Worm (Caenorhabditis elegans) whole organism, midembryonic: ENCODE results near the gene Y54G9A.7.

Source experiments
- T22C8.4 ChIP-seq: fragments of 200-800 bp; sonication (Bioruptor generic); IDR thresholded peaks from 2 replicates; pipeline ENCODE4 v1.3.6; 2022; ENCODE audit warnings: missing genetic modification characterization, missing compliant biosample characterization
- cog-1 ChIP-seq: sonication (generic microtip); optimal IDR thresholded peaks from 2 replicates; lab custom pipeline; 2016; ENCODE audit warnings: missing genetic modification characterization, missing compliant biosample characterization
- flt-1 ChIP-seq: fragments of 200-800 bp; sonication (Bioruptor generic); IDR thresholded peaks from 2 replicates; pipeline ENCODE4 v1.3.6; 2022; ENCODE audit warnings: missing genetic modification characterization, missing compliant biosample characterization
- klf-2 ChIP-seq: fragments of 200-800 bp; sonication (Bioruptor generic); conservative IDR thresholded peaks from 2 replicates; pipeline ENCODE4 v1.3.6; 2022; ENCODE audit warnings: missing genetic modification reagents, missing genetic modification characterization, missing compliant biosample characterization
- med-1 ChIP-seq: sonication (generic microtip); optimal IDR thresholded peaks from 2 replicates; lab custom pipeline; 2017; ENCODE audit warnings: missing genetic modification characterization, mild to moderate bottlenecking, missing compliant biosample characterization, antibody characterized with exemption, missing genetic modification reagents; ENCODE audit not compliant: insufficient read depth
- ref-1 ChIP-seq: fragments of 200-800 bp; sonication (Bioruptor generic); conservative IDR thresholded peaks from 2 replicates; pipeline ENCODE4 v1.3.6; 2022; ENCODE audit warnings: missing genetic modification reagents, missing genetic modification characterization, missing compliant biosample characterization
- tab-1 ChIP-seq: fragments of 200-800 bp; sonication (Bioruptor generic); IDR thresholded peaks from 2 replicates; pipeline ENCODE4 v1.3.6; 2022; ENCODE audit warnings: missing genetic modification characterization, missing compliant biosample characterization
- ztf-23 ChIP-seq: fragments of 200-800 bp; sonication (Bioruptor generic); IDR thresholded peaks from 2 replicates; pipeline ENCODE4 v1.3.6; 2022; ENCODE audit warnings: missing genetic modification reagents, missing genetic modification characterization, missing compliant biosample characterization
- ztf-29 ChIP-seq: fragments of 200-800 bp; sonication (Bioruptor generic); IDR thresholded peaks from 2 replicates; pipeline ENCODE4 v1.3.6; 2022; ENCODE audit warnings: missing genetic modification reagents, missing genetic modification characterization, missing compliant biosample characterization

Y54G9A.7 gene

DNA sequence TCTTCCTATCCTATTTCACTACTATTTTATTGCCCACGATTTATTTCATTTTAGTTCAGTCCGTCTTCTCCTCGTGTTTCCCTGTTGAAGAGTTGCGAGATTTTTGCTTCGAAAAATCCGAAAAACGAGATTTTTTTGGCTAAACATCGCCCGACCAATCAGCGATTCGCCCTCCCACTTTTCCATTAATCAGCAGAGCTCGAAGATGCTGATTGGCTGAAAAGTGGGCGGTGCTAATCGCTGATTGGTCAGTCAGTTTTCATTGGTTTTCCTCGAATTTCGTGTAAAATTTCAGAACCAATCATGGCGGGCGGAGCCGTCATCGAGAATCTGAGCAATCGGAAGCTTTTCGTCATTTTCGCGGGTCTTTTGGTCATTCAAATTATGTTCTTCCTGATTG, 15.8 kb upstream of the Y54G9A.7 start, which contains the start of gene mig-14:
mig-14 (plus strand) TSS at position 290 of the 400 bp plus-strand sequence.
- no peak for TF ChIP-seq klf-2 (GFP tag; lab: Robert Waterston, UW)
- TF ChIP-seq T22C8.4 (GFP tag; lab: Robert Waterston, UW) = no peak
- no peak for TF ChIP-seq flt-1 (GFP tag; lab: Robert Waterston, UW)
- TF ChIP-seq med-1 (GFP tag; lab: Kevin White, UChicago) = no peak
- TF ChIP-seq tab-1 (GFP tag; lab: Robert Waterston, UW) = no peak
- TF ChIP-seq cog-1 = no peak
- no peak for TF ChIP-seq ref-1 (GFP tag; lab: Robert Waterston, UW)
- no peak for TF ChIP-seq ztf-29 (GFP tag; lab: Robert Waterston, UW)
- no peak for TF ChIP-seq ztf-23 (GFP tag; lab: Robert Waterston, UW)

DNA sequence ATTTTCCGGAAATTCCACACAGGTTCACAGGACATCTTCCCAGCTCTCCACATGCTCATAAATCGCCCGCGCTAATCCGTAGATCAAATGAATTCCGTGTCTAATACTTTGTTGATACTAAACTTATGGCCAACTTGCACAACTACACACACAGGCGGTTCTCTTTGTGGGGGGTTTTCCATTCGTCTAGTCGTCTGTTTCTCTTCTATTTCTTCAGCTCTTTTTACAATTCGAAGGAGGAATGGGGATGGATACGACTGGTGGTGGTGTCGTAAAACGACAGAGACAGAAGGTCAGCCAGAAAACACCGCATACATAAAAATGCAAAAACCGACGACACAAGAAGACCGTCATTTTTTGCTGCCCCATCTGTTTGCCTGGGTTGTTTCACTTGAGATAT, 13.8 kb upstream of the Y54G9A.7 start:
- TF ChIP-seq ztf-23 (GFP tag; lab: Robert Waterston, UW) = no peak
- TF ChIP-seq cog-1 = no peak
- no peak for TF ChIP-seq med-1 (GFP tag; lab: Kevin White, UChicago)
- TF ChIP-seq klf-2 (GFP tag; lab: Robert Waterston, UW) = no peak
- TF ChIP-seq T22C8.4 (GFP tag; lab: Robert Waterston, UW) = no peak
- no peak for TF ChIP-seq flt-1 (GFP tag; lab: Robert Waterston, UW)
- no peak for TF ChIP-seq ztf-29 (GFP tag; lab: Robert Waterston, UW)
- TF ChIP-seq ref-1 (GFP tag; lab: Robert Waterston, UW) = no peak
- TF ChIP-seq tab-1 (GFP tag; lab: Robert Waterston, UW) = no peak

DNA sequence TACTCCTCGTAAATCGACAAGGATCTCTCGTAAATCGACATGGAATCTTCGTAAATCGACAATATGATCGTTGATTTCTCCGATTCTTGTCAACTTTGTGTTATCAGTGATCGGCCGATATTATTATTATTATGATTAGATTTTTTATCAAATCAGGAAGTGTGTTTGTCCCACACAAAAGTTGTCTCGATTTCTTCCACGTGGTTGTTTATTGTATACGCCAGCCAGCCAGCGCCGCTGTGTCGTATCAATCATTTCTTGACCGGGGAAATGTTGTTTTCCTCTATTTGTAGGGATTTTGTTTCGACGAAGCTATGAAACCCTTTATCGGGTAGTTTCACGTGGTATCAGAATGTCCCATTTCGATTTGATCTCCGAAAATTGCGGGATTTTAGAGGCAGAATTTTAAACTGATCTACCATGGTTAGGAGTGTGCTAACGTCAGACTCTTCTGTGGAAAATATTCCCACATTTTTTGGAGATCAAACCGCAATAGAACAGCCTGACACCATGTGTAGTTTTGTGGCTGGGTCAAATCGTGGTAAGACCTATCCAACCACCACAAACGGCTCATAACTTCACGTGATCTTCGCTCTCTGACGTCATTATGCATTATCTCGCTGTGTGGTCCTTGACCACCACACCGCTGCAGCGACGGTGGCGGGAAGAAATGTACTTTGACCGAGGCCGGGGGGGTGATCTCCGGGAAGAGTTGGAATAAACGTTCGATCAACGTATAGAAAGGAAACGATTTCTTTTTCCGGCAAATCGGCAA, 12.3 kb upstream of the Y54G9A.7 start:
- TF ChIP-seq T22C8.4 (GFP tag; lab: Robert Waterston, UW) (no peak), ztf-23 (GFP tag; lab: Robert Waterston, UW) (no peak), ref-1 (GFP tag; lab: Robert Waterston, UW) (no peak), tab-1 (GFP tag; lab: Robert Waterston, UW) (no peak)

DNA sequence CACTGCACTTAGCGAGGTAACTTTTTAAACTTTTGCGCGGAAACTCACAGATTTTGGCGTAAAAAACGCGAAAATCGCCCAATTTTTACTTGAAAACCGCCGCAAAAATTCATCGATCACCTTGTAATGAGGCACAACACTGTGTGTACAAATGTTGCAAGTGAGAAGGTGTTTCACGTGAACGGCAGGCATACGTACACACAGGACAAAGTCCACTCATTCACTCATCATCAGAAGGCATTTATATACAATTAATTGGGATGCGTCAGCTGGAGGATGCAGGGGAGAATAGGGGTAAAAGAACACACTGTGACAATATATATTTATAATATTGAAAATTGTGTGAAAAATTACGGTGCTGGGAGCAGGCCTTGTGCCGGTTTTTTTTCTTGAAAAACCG, 11.3 kb upstream of the Y54G9A.7 start:
- TF ChIP-seq ref-1 (GFP tag; lab: Robert Waterston, UW) (no peak), klf-2 (GFP tag; lab: Robert Waterston, UW) (no peak), tab-1 (GFP tag; lab: Robert Waterston, UW) (no peak), cog-1 (no peak), ztf-29 (GFP tag; lab: Robert Waterston, UW) (no peak), med-1 (GFP tag; lab: Kevin White, UChicago) (no peak), flt-1 (GFP tag; lab: Robert Waterston, UW) (no peak), T22C8.4 (GFP tag; lab: Robert Waterston, UW) (no peak), ztf-23 (GFP tag; lab: Robert Waterston, UW) (no peak)

- no peak for TF ChIP-seq flt-1 (GFP tag; lab: Robert Waterston, UW)
- no peak for TF ChIP-seq klf-2 (GFP tag; lab: Robert Waterston, UW)
- no peak for TF ChIP-seq ztf-29 (GFP tag; lab: Robert Waterston, UW)
- no peak for TF ChIP-seq ref-1 (GFP tag; lab: Robert Waterston, UW)
- no peak for TF ChIP-seq med-1 (GFP tag; lab: Kevin White, UChicago)
- TF ChIP-seq T22C8.4 (GFP tag; lab: Robert Waterston, UW) = no peak
- no peak for TF ChIP-seq ztf-23 (GFP tag; lab: Robert Waterston, UW)
- no peak for TF ChIP-seq cog-1
- no peak for TF ChIP-seq tab-1 (GFP tag; lab: Robert Waterston, UW)
Observed at ce11 chrII:13736089-13736488, 10.5 kb upstream of the Y54G9A.7 start, which contains the start of gene R06B9.5. R06B9.5 (plus strand) TSS chrII:13736320.

- TF ChIP-seq flt-1 (GFP tag; lab: Robert Waterston, UW) (no peak), ztf-29 (GFP tag; lab: Robert Waterston, UW) (no peak), tab-1 (GFP tag; lab: Robert Waterston, UW) (no peak), ztf-23 (GFP tag; lab: Robert Waterston, UW) (no peak), ref-1 (GFP tag; lab: Robert Waterston, UW) (no peak), cog-1 (no peak), T22C8.4 (GFP tag; lab: Robert Waterston, UW) (no peak), med-1 (GFP tag; lab: Kevin White, UChicago) (no peak), klf-2 (GFP tag; lab: Robert Waterston, UW) (no peak)
Observed at ce11 chrII:13732577-13732976, 7.0 kb upstream of the Y54G9A.7 start.

DNA sequence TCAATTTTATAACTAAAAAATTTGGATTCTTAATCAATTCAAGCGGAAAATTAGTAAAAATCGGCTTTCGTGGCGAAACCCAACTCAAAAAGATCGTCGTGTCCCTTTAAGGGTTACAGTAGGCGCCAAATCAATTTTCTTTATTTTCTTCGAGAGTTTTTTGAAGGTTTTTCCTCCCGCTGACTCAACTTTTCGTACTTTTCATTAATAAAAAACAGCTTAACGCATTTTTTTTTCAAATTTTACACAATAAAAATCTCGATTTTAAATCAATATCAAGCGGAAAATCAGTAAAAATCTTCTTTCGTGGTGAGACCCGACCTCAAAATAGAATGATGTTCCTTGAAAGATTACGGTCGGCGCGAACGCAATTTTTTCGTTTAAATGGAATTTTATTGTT, 6.5 kb upstream of the Y54G9A.7 start:
- TF ChIP-seq flt-1 (GFP tag; lab: Robert Waterston, UW) (no peak), ref-1 (GFP tag; lab: Robert Waterston, UW) (no peak), T22C8.4 (GFP tag; lab: Robert Waterston, UW) (no peak), cog-1 (no peak), ztf-23 (GFP tag; lab: Robert Waterston, UW) (no peak), med-1 (GFP tag; lab: Kevin White, UChicago) (no peak), ztf-29 (GFP tag; lab: Robert Waterston, UW) (no peak), tab-1 (GFP tag; lab: Robert Waterston, UW) (no peak)

ce11 chrII:13729416-13729815, 3.8 kb upstream of the Y54G9A.7 start, which contains the start of gene Y54G9A.9:
Y54G9A.9 (plus strand) TSS chrII:13729716.
- TF ChIP-seq ref-1 (GFP tag; lab: Robert Waterston, UW) (no peak), T22C8.4 (GFP tag; lab: Robert Waterston, UW) (no peak), cog-1 (no peak), ztf-23 (GFP tag; lab: Robert Waterston, UW) (no peak), flt-1 (GFP tag; lab: Robert Waterston, UW) (no peak), med-1 (GFP tag; lab: Kevin White, UChicago) (no peak), tab-1 (GFP tag; lab: Robert Waterston, UW) (no peak), ztf-29 (GFP tag; lab: Robert Waterston, UW) (no peak), klf-2 (GFP tag; lab: Robert Waterston, UW) (no peak)
